Fruit fly (Drosophila melanogaster) whole organism, wandering third instar larva: ENCODE data around the gene CG33795.

ENCODE experiments used
- Abd-B ChIP-seq: fragments of >200 bp; optimal IDR thresholded peaks from 2 replicates; lab custom pipeline; 2017; ENCODE audit warnings: missing biosample characterization, missing genetic modification characterization
- CG32264 ChIP-seq: fragments of 200-800 bp; sonication (Bioruptor generic); optimal IDR thresholded peaks from 2 replicates; lab custom pipeline; 2016; ENCODE audit warnings: missing biosample characterization, missing genetic modification characterization
- CG9705 ChIP-seq: fragments of 200-800 bp; sonication (Bioruptor generic); optimal IDR thresholded peaks from 2 replicates; lab custom pipeline; 2018; ENCODE audit warnings: missing biosample characterization, mild to moderate bottlenecking, missing genetic modification characterization
- CrebA ChIP-seq: fragments of 200-800 bp; sonication (Bioruptor generic); optimal IDR thresholded peaks from 2 replicates; lab custom pipeline; 2016; ENCODE audit warnings: missing biosample characterization, mild to moderate bottlenecking, missing genetic modification characterization, borderline replicate concordance
- Dfd ChIP-seq: fragments of >200 bp; optimal IDR thresholded peaks from 2 replicates; lab custom pipeline; 2017; ENCODE audit warnings: missing biosample characterization, missing genetic modification characterization
- Dif ChIP-seq: fragments of 200-275, 200-300 bp; sonication (Bioruptor generic); optimal IDR thresholded peaks from 2 replicates; lab custom pipeline; 2018; ENCODE audit warnings: missing biosample characterization, missing genetic modification characterization; ENCODE audit not compliant: partially characterized antibody
- GATAd ChIP-seq: sonication (Bioruptor generic); optimal IDR thresholded peaks from 2 replicates; lab custom pipeline; 2016; ENCODE audit warnings: missing biosample characterization, missing genetic modification characterization
- HLH106 ChIP-seq: fragments of 200-800 bp; optimal IDR thresholded peaks from 3 replicates; lab custom pipeline; 2019; ENCODE audit warnings: missing biosample characterization, mild to moderate bottlenecking, missing genetic modification characterization, moderate library complexity
- Hnf4 ChIP-seq: fragments of 200-800 bp; sonication (Bioruptor generic); optimal IDR thresholded peaks from 2 replicates; lab custom pipeline; 2016; ENCODE audit warnings: missing biosample characterization, mild to moderate bottlenecking, missing genetic modification characterization
- Hr78 ChIP-seq: fragments of >200 bp; optimal IDR thresholded peaks from 2 replicates; lab custom pipeline; 2017; ENCODE audit warnings: missing biosample characterization, missing genetic modification characterization
- Jra ChIP-seq: sonication (Bioruptor generic); optimal IDR thresholded peaks from 2 replicates; lab custom pipeline; 2016; ENCODE audit warnings: missing biosample characterization, missing genetic modification characterization
- Mio ChIP-seq: sonication (Bioruptor generic); optimal IDR thresholded peaks from 2 replicates; lab custom pipeline; 2016; ENCODE audit warnings: missing biosample characterization, missing genetic modification characterization
- Myc ChIP-seq: fragments of >200 bp; optimal IDR thresholded peaks from 2 replicates; lab custom pipeline; 2017
- N ChIP-seq: fragments of >200 bp; optimal IDR thresholded peaks from 2 replicates; lab custom pipeline; 2018; ENCODE audit warnings: missing biosample characterization, missing external identifiers, missing genetic modification characterization
- OdsH ChIP-seq: fragments of 200-800 bp; sonication (Bioruptor generic); optimal IDR thresholded peaks from 2 replicates; lab custom pipeline; 2016; ENCODE audit warnings: missing biosample characterization, mild to moderate bottlenecking, missing genetic modification characterization
- Rel ChIP-seq, 2 experiments: fragments of 200-800 bp; sonication (Bioruptor generic) in 1 of 2; optimal IDR thresholded peaks; 2 replicates in 1 of 2; 3 replicates in 1 of 2; lab custom pipeline; 2016 to 2019; ENCODE audit warnings: mild to moderate bottlenecking in 2 of 2, missing biosample characterization in 2 of 2, missing genetic modification characterization in 2 of 2, moderate library complexity in 1 of 2
- Sp1 ChIP-seq: fragments of 200-800 bp; sonication (Bioruptor generic); optimal IDR thresholded peaks from 3 replicates; lab custom pipeline; 2019; ENCODE audit warnings: missing biosample characterization, mild to moderate bottlenecking, missing genetic modification characterization, moderate library complexity
- Vsx2 ChIP-seq: fragments of 200-300, 225-300 bp; sonication (Bioruptor generic); optimal IDR thresholded peaks from 2 replicates; lab custom pipeline; 2018; ENCODE audit warnings: missing biosample characterization, missing genetic modification characterization; ENCODE audit not compliant: partially characterized antibody
- br ChIP-seq: fragments of 200-800 bp; sonication (Bioruptor generic); optimal IDR thresholded peaks from 2 replicates; lab custom pipeline; 2016; ENCODE audit warnings: missing biosample characterization, missing genetic modification characterization
- brk ChIP-seq: fragments of 200-800 bp; sonication (Bioruptor generic); optimal IDR thresholded peaks from 2 replicates; lab custom pipeline; 2016; ENCODE audit warnings: missing biosample characterization, mild to moderate bottlenecking, missing genetic modification characterization
- dmrt93B ChIP-seq: fragments of 200-800 bp; sonication (Bioruptor generic); optimal IDR thresholded peaks from 2 replicates; lab custom pipeline; 2018; ENCODE audit warnings: missing biosample characterization, mild to moderate bottlenecking, missing genetic modification characterization
- dsf ChIP-seq: sonication (Bioruptor generic); optimal IDR thresholded peaks from 2 replicates; lab custom pipeline; 2016; ENCODE audit warnings: missing biosample characterization, missing genetic modification characterization, borderline replicate concordance
- ey ChIP-seq: fragments of 200-800 bp; sonication (Bioruptor generic); optimal IDR thresholded peaks from 2 replicates; lab custom pipeline; 2016; ENCODE audit warnings: missing biosample characterization, missing genetic modification characterization
- foxo ChIP-seq, 2 experiments: fragments of 200-800 bp; sonication (Bioruptor generic); optimal IDR thresholded peaks; 2 replicates in 1 of 2; 3 replicates in 1 of 2; lab custom pipeline; 2016 to 2017; ENCODE audit warnings: missing biosample characterization in 2 of 2, missing genetic modification characterization in 2 of 2
- fru ChIP-seq: fragments of 200-800 bp; sonication (Bioruptor generic); optimal IDR thresholded peaks from 3 replicates; lab custom pipeline; 2016; ENCODE audit warnings: missing biosample characterization, mild to moderate bottlenecking, missing genetic modification characterization
- h ChIP-seq: fragments of 200-800 bp; sonication (Bioruptor generic); optimal IDR thresholded peaks from 3 replicates; lab custom pipeline; 2016; ENCODE audit warnings: missing biosample characterization, mild to moderate bottlenecking, missing genetic modification characterization
- jim ChIP-seq: fragments of 175-275, 200-325 bp; sonication (Bioruptor generic); optimal IDR thresholded peaks from 2 replicates; lab custom pipeline; 2016; ENCODE audit warnings: missing biosample characterization, mild to moderate bottlenecking, missing genetic modification characterization
- lola ChIP-seq: fragments of >200 bp; optimal IDR thresholded peaks from 2 replicates; lab custom pipeline; 2017; ENCODE audit warnings: missing biosample characterization, missing genetic modification characterization
- pan ChIP-seq: fragments of >200 bp; optimal IDR thresholded peaks from 2 replicates; lab custom pipeline; 2017
- psq ChIP-seq: fragments of 200-800 bp; sonication (Bioruptor generic); optimal IDR thresholded peaks from 3 replicates; lab custom pipeline; 2017; ENCODE audit warnings: missing biosample characterization, mild to moderate bottlenecking, missing genetic modification characterization, moderate library complexity
- rgr ChIP-seq: fragments of 200-800 bp; sonication (Bioruptor generic); optimal IDR thresholded peaks from 3 replicates; lab custom pipeline; 2016; ENCODE audit warnings: missing biosample characterization, mild to moderate bottlenecking, missing genetic modification characterization
- sage ChIP-seq: fragments of 200-800 bp; sonication (Bioruptor generic); optimal IDR thresholded peaks from 2 replicates; lab custom pipeline; 2016; ENCODE audit warnings: missing biosample characterization, mild to moderate bottlenecking, missing genetic modification characterization
- sv ChIP-seq: fragments of 200-800 bp; sonication (Bioruptor generic); optimal IDR thresholded peaks from 3 replicates; lab custom pipeline; 2016; ENCODE audit warnings: missing biosample characterization, missing genetic modification characterization
- tai ChIP-seq: sonication (Bioruptor generic); optimal IDR thresholded peaks from 2 replicates; lab custom pipeline; 2016; ENCODE audit warnings: missing biosample characterization, missing genetic modification characterization
- usp ChIP-seq: fragments of >200 bp; optimal IDR thresholded peaks from 2 replicates; lab custom pipeline; 2017; ENCODE audit warnings: missing biosample characterization, missing genetic modification characterization
- woc ChIP-seq: sonication (Bioruptor generic); optimal IDR thresholded peaks from 2 replicates; lab custom pipeline; 2016; ENCODE audit warnings: missing biosample characterization, mild to moderate bottlenecking, missing genetic modification characterization

Gene CG33795

DNA sequence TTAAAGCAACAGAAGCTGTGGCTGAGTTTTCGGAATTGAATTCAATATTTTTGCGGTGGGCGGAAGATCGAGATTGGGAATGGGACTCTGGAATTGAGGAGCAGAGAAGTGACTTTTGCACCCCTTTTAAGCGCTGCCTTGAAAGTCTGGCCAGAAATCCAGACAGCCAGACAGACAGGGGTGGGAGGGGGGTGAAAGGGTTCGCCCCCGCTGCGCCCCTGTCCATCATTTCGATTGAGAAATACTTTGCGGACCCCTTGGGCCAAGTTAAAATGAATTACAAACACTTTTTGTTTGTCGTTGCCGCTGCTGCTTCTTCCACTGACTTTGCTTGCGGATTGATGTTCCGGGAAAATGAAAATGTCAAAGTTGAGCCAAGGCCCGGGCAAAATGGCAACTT is 12.3 kb upstream of the CG33795 start:
- no peak for TF ChIP-seq CrebA (GFP tag; lab: Kevin White, UChicago)
- TF ChIP-seq lola: no peak
- no peak for TF ChIP-seq woc (GFP tag; lab: Kevin White, UChicago)
- TF ChIP-seq tai (GFP tag; lab: Kevin White, UChicago): no peak
- TF ChIP-seq Abd-B: no peak
- no peak for TF ChIP-seq foxo (GFP tag; optimal IDR thresholded peaks at IDR 0.05; lab: Kevin White, UChicago)
- no peak for TF ChIP-seq Rel (GFP tag; optimal IDR thresholded peaks at IDR 0.05; lab: Kevin White, UChicago)
- no peak for TF ChIP-seq Rel (tag; optimal IDR thresholded peaks at IDR 0.05; lab: Kevin White, UChicago)
- no peak for TF ChIP-seq Hnf4 (GFP tag; lab: Kevin White, UChicago)
- no peak for TF ChIP-seq Mio
- TF ChIP-seq usp (GFP tag; lab: Kevin White, UChicago): no peak
- TF ChIP-seq fru (GFP tag; lab: Kevin White, UChicago): no peak
- TF ChIP-seq brk (GFP tag; lab: Kevin White, UChicago): no peak
- TF ChIP-seq, all 38 proteins: peak for 0

dm6 chr3L:16182633-16183462 is 11.7 kb upstream of the CG33795 start:
- peak; percentile 58 for TF ChIP-seq fru (GFP tag; lab: Kevin White, UChicago)
- peak; percentile 58 for TF ChIP-seq ey (GFP tag; lab: Kevin White, UChicago)
- no peak for TF ChIP-seq N (GFP tag; lab: Kevin White, UChicago)
- TF ChIP-seq psq (GFP tag; lab: Kevin White, UChicago): peak; percentile 55
- peak in 1 of 2 experiments; percentile 60 for TF ChIP-seq foxo (GFP tag; optimal IDR thresholded peaks at IDR 0.05; lab: Kevin White, UChicago)
- TF ChIP-seq CG9705 (GFP tag; lab: Kevin White, UChicago): peak; percentile 25
- TF ChIP-seq Rel (GFP tag; optimal IDR thresholded peaks at IDR 0.05; lab: Kevin White, UChicago): peak; percentile 3
- TF ChIP-seq Rel (tag; optimal IDR thresholded peaks at IDR 0.05; lab: Kevin White, UChicago): no peak
- no peak for TF ChIP-seq Abd-B
- TF ChIP-seq dmrt93B (GFP tag; lab: Kevin White, UChicago): peak; percentile 17
- peak; percentile 32 for TF ChIP-seq tai (GFP tag; lab: Kevin White, UChicago)
- TF ChIP-seq CG32264 (GFP tag; lab: Kevin White, UChicago): no peak
- peak; percentile 33 for TF ChIP-seq brk (GFP tag; lab: Kevin White, UChicago)
- TF ChIP-seq Hnf4 (GFP tag; lab: Kevin White, UChicago): peak; percentile 24
- TF ChIP-seq woc (GFP tag; lab: Kevin White, UChicago): peak; percentile 39
- TF ChIP-seq Vsx2 (GFP tag; lab: Kevin White, UChicago): peak; percentile 9
- peak; percentile 64 for TF ChIP-seq h (GFP tag; lab: Kevin White, UChicago)
- no peak for TF ChIP-seq Dif (GFP tag; lab: Kevin White, UChicago)
- peak; percentile 20 for TF ChIP-seq sage (GFP tag; lab: Kevin White, UChicago)
- TF ChIP-seq OdsH (GFP tag; lab: Kevin White, UChicago): peak; percentile 41
- TF ChIP-seq Sp1 (GFP tag; lab: Kevin White, UChicago): peak; percentile 56
- peak; percentile 52 for TF ChIP-seq Dfd (GFP tag; lab: Kevin White, UChicago)
- TF ChIP-seq rgr (GFP tag; lab: Kevin White, UChicago): peak; percentile 56
- TF ChIP-seq HLH106 (tag; lab: Kevin White, UChicago): peak; percentile 62
- TF ChIP-seq Myc: no peak

- TF ChIP-seq h (GFP tag; lab: Kevin White, UChicago) (peak; percentile 79), sage (GFP tag; lab: Kevin White, UChicago) (no peak), brk (GFP tag; lab: Kevin White, UChicago) (no peak), br (GFP tag; lab: Kevin White, UChicago) (peak; percentile 18), pan (lab: Kevin White, UChicago) (no peak), GATAd (GFP tag; lab: Kevin White, UChicago) (no peak), Vsx2 (GFP tag; lab: Kevin White, UChicago) (peak; percentile 45), Hnf4 (GFP tag; lab: Kevin White, UChicago) (no peak), Sp1 (GFP tag; lab: Kevin White, UChicago) (peak; percentile 80), Myc (no peak), foxo (GFP tag; optimal IDR thresholded peaks at IDR 0.05; lab: Kevin White, UChicago) (peak in 1 of 2 experiments; percentile 63), HLH106 (tag; lab: Kevin White, UChicago) (peak; percentile 39), ey (GFP tag; lab: Kevin White, UChicago) (no peak), CG9705 (GFP tag; lab: Kevin White, UChicago) (no peak), Rel (GFP tag; optimal IDR thresholded peaks at IDR 0.05; lab: Kevin White, UChicago) (no peak), Rel (tag; optimal IDR thresholded peaks at IDR 0.05; lab: Kevin White, UChicago) (no peak), Abd-B (no peak), dmrt93B (GFP tag; lab: Kevin White, UChicago) (peak; percentile 63), CrebA (GFP tag; lab: Kevin White, UChicago) (no peak), lola (no peak), Dif (GFP tag; lab: Kevin White, UChicago) (peak; percentile 65), tai (GFP tag; lab: Kevin White, UChicago) (no peak), Mio (no peak), psq (GFP tag; lab: Kevin White, UChicago) (peak; percentile 68), dsf (GFP tag; lab: Kevin White, UChicago) (no peak), fru (GFP tag; lab: Kevin White, UChicago) (peak; percentile 29), jim (no peak), Hr78 (GFP tag; lab: Kevin White, UChicago) (no peak), N (GFP tag; lab: Kevin White, UChicago) (no peak), Dfd (GFP tag; lab: Kevin White, UChicago) (no peak), OdsH (GFP tag; lab: Kevin White, UChicago) (peak; percentile 40), rgr (GFP tag; lab: Kevin White, UChicago) (peak; percentile 61), sv (GFP tag; lab: Kevin White, UChicago) (no peak), CG32264 (GFP tag; lab: Kevin White, UChicago) (no peak), usp (GFP tag; lab: Kevin White, UChicago) (no peak), woc (GFP tag; lab: Kevin White, UChicago) (peak; percentile 58), Jra (no peak)
Observed at dm6 chr3L:16181330-16181830, 10.2 kb upstream of the CG33795 start.
